Worm (Caenorhabditis elegans): ENCODE data around the gene ccf-1.

ce11 chrIII:11915666-11916065 is 4.4 kb downstream of the ccf-1 start, which contains the start of the genes ndab-1 and npp-16:
- TF ChIP-seq ref-1 (GFP tag; conservative IDR thresholded peaks at IDR 0.05) (no peak), tab-1 (GFP tag; IDR thresholded peaks at IDR 0.05) (no peak), T22C8.4 (GFP tag; IDR thresholded peaks at IDR 0.05) (no peak)

Data from whole organism, midembryonic.